Fruit fly (Drosophila melanogaster): ENCODE results near the gene Nup205.

dm6 chrX:19825191-19825590 is 26.8 kb upstream of the Nup205 start:
- TF ChIP-seq EcR (GFP tag; optimal IDR thresholded peaks at IDR 0.05) (no peak), pan (optimal IDR thresholded peaks at IDR 0.05) (no peak), usp (GFP tag; optimal IDR thresholded peaks at IDR 0.05) (no peak), psq (optimal IDR thresholded peaks at IDR 0.05) (no peak), CG8478 (optimal IDR thresholded peaks at IDR 0.05) (no peak)
